Fruit fly (Drosophila melanogaster) whole organism, embryonic: ENCODE measurements around the gene CG43051.

Experiments used
- CG11456 ChIP-seq: fragments of 200-800 bp; sonication (Bioruptor generic); IDR thresholded peaks from 3 replicates; pipeline ENCODE4 v1.3.6; 2022; ENCODE audit warnings: missing biosample characterization, missing genetic modification characterization
- CG12236 ChIP-seq: fragments of 200-800 bp; sonication (Bioruptor generic); optimal IDR thresholded peaks from 2 replicates; lab custom pipeline; 2016; ENCODE audit warnings: missing biosample characterization, missing genetic modification characterization
- CG13296 ChIP-seq: fragments of 200-800 bp; sonication (Bioruptor generic); optimal IDR thresholded peaks from 3 replicates; lab custom pipeline; 2018; ENCODE audit warnings: missing biosample characterization, mild to moderate bottlenecking, missing genetic modification characterization
- CG14014 ChIP-seq: fragments of 200-800 bp; sonication (Bioruptor generic); IDR thresholded peaks from 2 replicates; pipeline ENCODE4 v1.3.6; 2022; ENCODE audit warnings: missing biosample characterization, missing genetic modification characterization
- CG17612 ChIP-seq: fragments of 200-800 bp; sonication (Bioruptor generic); IDR thresholded peaks from 2 replicates; pipeline ENCODE4 v1.3.6; 2022; ENCODE audit warnings: missing biosample characterization, missing genetic modification characterization
- CG1792 ChIP-seq: fragments of 200-800 bp; sonication (Bioruptor generic); optimal IDR thresholded peaks from 2 replicates; lab custom pipeline; 2016; ENCODE audit warnings: missing biosample characterization, missing genetic modification characterization
- CG30431 ChIP-seq: fragments of 200-800 bp; sonication (Bioruptor generic); optimal IDR thresholded peaks from 2 replicates; lab custom pipeline; 2017; ENCODE audit warnings: missing biosample characterization, missing genetic modification characterization
- CG3281 ChIP-seq: fragments of 200-800 bp; sonication (Bioruptor generic); optimal IDR thresholded peaks from 3 replicates; lab custom pipeline; 2017; ENCODE audit warnings: missing biosample characterization, mild to moderate bottlenecking, missing genetic modification characterization
- CG4730 ChIP-seq: fragments of 200-800 bp; sonication (Bioruptor generic); IDR thresholded peaks from 2 replicates; pipeline ENCODE4 v1.3.6; 2022; ENCODE audit warnings: missing biosample characterization, missing genetic modification characterization
- CG6765 ChIP-seq: fragments of 200-800 bp; sonication (Bioruptor generic); optimal IDR thresholded peaks from 3 replicates; lab custom pipeline; 2017; ENCODE audit warnings: missing biosample characterization, mild to moderate bottlenecking, missing genetic modification characterization
- CoRest ChIP-seq: fragments of 200-800 bp; sonication (Bioruptor generic); optimal IDR thresholded peaks from 3 replicates; lab custom pipeline; 2018; ENCODE audit warnings: missing biosample characterization, mild to moderate bottlenecking, missing genetic modification characterization, moderate library complexity
- CrebB ChIP-seq: fragments of 200-800 bp; sonication (Bioruptor generic); optimal IDR thresholded peaks from 3 replicates; lab custom pipeline; 2018; ENCODE audit warnings: missing biosample characterization, mild to moderate bottlenecking, missing genetic modification characterization
- Dip2 ChIP-seq: fragments of 200-800 bp; sonication (Bioruptor generic); IDR thresholded peaks from 2 replicates; pipeline ENCODE4 v1.3.6; 2022; ENCODE audit warnings: missing biosample characterization, missing genetic modification characterization
- HLH4C ChIP-seq: fragments of 200-800 bp; sonication (Bioruptor generic); IDR thresholded peaks from 3 replicates; pipeline ENCODE4 v1.3.6; 2022; ENCODE audit warnings: missing biosample characterization, missing genetic modification characterization; ENCODE audit not compliant: partially characterized antibody
- HLH54F ChIP-seq: fragments of 200-800 bp; sonication (Bioruptor generic); optimal IDR thresholded peaks from 3 replicates; lab custom pipeline; 2016; ENCODE audit warnings: missing biosample characterization, missing genetic modification characterization
- Hmx ChIP-seq: fragments of 200-800 bp; sonication (Bioruptor generic); optimal IDR thresholded peaks from 2 replicates; lab custom pipeline; 2016; ENCODE audit warnings: missing biosample characterization, missing genetic modification characterization
- Hr3 ChIP-seq: fragments of 200-800 bp; sonication (Bioruptor generic); optimal IDR thresholded peaks from 3 replicates; lab custom pipeline; 2016; ENCODE audit warnings: missing biosample characterization, missing genetic modification characterization
- Hr39 ChIP-seq: fragments of >200 bp; optimal IDR thresholded peaks from 2 replicates; lab custom pipeline; 2017
- Hr51 ChIP-seq, 2 experiments: fragments of 200-800 bp; sonication (Bioruptor generic); optimal IDR thresholded peaks; 2 replicates in 1 of 2; 3 replicates in 1 of 2; lab custom pipeline; 2016 to 2018; ENCODE audit warnings: missing biosample characterization in 2 of 2, missing genetic modification characterization in 2 of 2, mild to moderate bottlenecking in 1 of 2, moderate library complexity in 1 of 2
- Mrtf ChIP-seq: fragments of 200-800 bp; sonication (Bioruptor generic); IDR thresholded peaks from 3 replicates; pipeline ENCODE4 v1.3.6; 2022; ENCODE audit warnings: missing biosample characterization, missing genetic modification characterization
- NK7.1 ChIP-seq: fragments of 200-800 bp; sonication (Bioruptor generic); optimal IDR thresholded peaks from 3 replicates; lab custom pipeline; 2016; ENCODE audit warnings: missing biosample characterization, missing genetic modification characterization
- Nf-YC ChIP-seq: fragments of 200-800 bp; optimal IDR thresholded peaks from 3 replicates; lab custom pipeline; 2019; ENCODE audit warnings: missing biosample characterization, mild to moderate bottlenecking, missing genetic modification characterization, moderate library complexity
- Oaz ChIP-seq: fragments of 200-800 bp; sonication (Bioruptor generic); IDR thresholded peaks from 2 replicates; pipeline ENCODE4 v1.3.6; 2022; ENCODE audit warnings: missing biosample characterization, missing genetic modification characterization
- Oli ChIP-seq: fragments of 200-800 bp; sonication (Bioruptor generic); optimal IDR thresholded peaks from 2 replicates; lab custom pipeline; 2018; ENCODE audit warnings: missing biosample characterization, mild to moderate bottlenecking, missing genetic modification characterization, moderate library complexity
- Ravus ChIP-seq: fragments of 200-800 bp; sonication (Bioruptor generic); IDR thresholded peaks from 2 replicates; pipeline ENCODE4 v1.3.6; 2022; ENCODE audit warnings: missing biosample characterization, missing genetic modification characterization
- Rfx ChIP-seq: fragments of 200-800 bp; sonication (Bioruptor generic); IDR thresholded peaks from 2 replicates; pipeline ENCODE4 v1.3.6; 2022; ENCODE audit warnings: missing biosample characterization, missing genetic modification characterization
- Xrp1 ChIP-seq: fragments of 200-800 bp; sonication (Bioruptor generic); IDR thresholded peaks from 2 replicates; pipeline ENCODE4 v1.3.6; 2022; ENCODE audit warnings: missing biosample characterization, missing genetic modification characterization
- YL-1 ChIP-seq: fragments of 200-800 bp; sonication (Bioruptor generic); optimal IDR thresholded peaks from 3 replicates; lab custom pipeline; 2017; ENCODE audit warnings: missing biosample characterization, mild to moderate bottlenecking, missing genetic modification characterization
- bcd ChIP-seq: fragments of 200-800 bp; sonication (Bioruptor generic); optimal IDR thresholded peaks from 2 replicates; lab custom pipeline; 2017; ENCODE audit warnings: missing biosample characterization, mild to moderate bottlenecking, missing genetic modification characterization
- bowl ChIP-seq: fragments of 200-800 bp; sonication (Bioruptor generic); IDR thresholded peaks from 2 replicates; pipeline ENCODE4 v1.3.6; 2022; ENCODE audit warnings: missing biosample characterization, missing genetic modification characterization
- br ChIP-seq: fragments of >200 bp; optimal IDR thresholded peaks from 2 replicates; lab custom pipeline; 2017
- bsh ChIP-seq, 2 experiments: fragments of 200-800 bp; sonication (Bioruptor generic); optimal IDR thresholded peaks; 2 replicates each; lab custom pipeline; 2017 to 2018; ENCODE audit warnings: mild to moderate bottlenecking in 2 of 2, missing biosample characterization in 2 of 2, missing genetic modification characterization in 2 of 2, moderate library complexity in 1 of 2
- cato ChIP-seq: fragments of 200-800 bp; sonication (Bioruptor generic); optimal IDR thresholded peaks from 2 replicates; lab custom pipeline; 2016; ENCODE audit warnings: missing biosample characterization, missing genetic modification characterization, borderline replicate concordance
- chif ChIP-seq, 2 experiments: fragments of 200-800 bp; sonication (Bioruptor generic); optimal IDR thresholded peaks; 3 replicates each; lab custom pipeline; 2016; ENCODE audit warnings: missing biosample characterization in 2 of 2, missing genetic modification characterization in 2 of 2
- corto ChIP-seq: fragments of 200-800 bp; sonication (Bioruptor generic); optimal IDR thresholded peaks from 2 replicates; lab custom pipeline; 2016; ENCODE audit warnings: missing biosample characterization, mild to moderate bottlenecking, missing genetic modification characterization, moderate library complexity
- crol ChIP-seq: fragments of 200-800 bp; sonication (Bioruptor generic); IDR thresholded peaks from 2 replicates; pipeline ENCODE4 v1.3.6; 2022; ENCODE audit warnings: missing biosample characterization, missing genetic modification characterization
- fd64A ChIP-seq: fragments of 200-800 bp; sonication (Bioruptor generic); optimal IDR thresholded peaks from 3 replicates; lab custom pipeline; 2018; ENCODE audit warnings: missing biosample characterization, mild to moderate bottlenecking, missing genetic modification characterization
- gcm ChIP-seq: fragments of 200-800 bp; sonication (Bioruptor generic); optimal IDR thresholded peaks from 2 replicates; lab custom pipeline; 2019; ENCODE audit warnings: missing biosample characterization, mild to moderate bottlenecking, missing genetic modification characterization, moderate library complexity
- gcm2 ChIP-seq: fragments of 200-800 bp; sonication (Bioruptor generic); optimal IDR thresholded peaks from 2 replicates; lab custom pipeline; 2016; ENCODE audit warnings: missing biosample characterization, missing genetic modification characterization
- ken ChIP-seq: fragments of 200-800 bp; sonication (Bioruptor generic); IDR thresholded peaks from 3 replicates; pipeline ENCODE4 v1.3.6; 2022; ENCODE audit warnings: missing biosample characterization, missing genetic modification characterization
- lbe ChIP-seq: fragments of 200-800 bp; sonication (Bioruptor generic); optimal IDR thresholded peaks from 2 replicates; lab custom pipeline; 2016; ENCODE audit warnings: missing biosample characterization, mild to moderate bottlenecking, missing genetic modification characterization
- pros ChIP-seq: fragments of 200-800 bp; sonication (Bioruptor generic); optimal IDR thresholded peaks from 3 replicates; lab custom pipeline; 2019; ENCODE audit warnings: missing biosample characterization, mild to moderate bottlenecking, missing genetic modification characterization, moderate library complexity
- ro ChIP-seq: fragments of 200-800 bp; sonication (Bioruptor generic); IDR thresholded peaks from 2 replicates; pipeline ENCODE4 v1.3.6; 2022; ENCODE audit warnings: missing biosample characterization, missing genetic modification characterization
- sd ChIP-seq: fragments of 200-800 bp; sonication (Bioruptor generic); optimal IDR thresholded peaks from 3 replicates; lab custom pipeline; 2018; ENCODE audit warnings: missing biosample characterization, mild to moderate bottlenecking, missing genetic modification characterization, moderate library complexity
- sim ChIP-seq: fragments of 200-800 bp; sonication (Bioruptor generic); IDR thresholded peaks from 2 replicates; pipeline ENCODE4 v1.3.6; 2022; ENCODE audit warnings: missing biosample characterization, missing genetic modification characterization
- slbo ChIP-seq: fragments of 200-800 bp; sonication (Bioruptor generic); IDR thresholded peaks from 2 replicates; pipeline ENCODE4 v1.3.6; 2022; ENCODE audit warnings: missing biosample characterization, missing genetic modification characterization
- slou ChIP-seq: fragments of 200-800 bp; sonication (Bioruptor generic); optimal IDR thresholded peaks from 3 replicates; lab custom pipeline; 2016; ENCODE audit warnings: missing biosample characterization, missing genetic modification characterization
- so ChIP-seq: fragments of 200-800 bp; sonication (Bioruptor generic); IDR thresholded peaks from 3 replicates; pipeline ENCODE4 v1.3.6; 2022; ENCODE audit warnings: missing biosample characterization, missing genetic modification characterization
- sr ChIP-seq: fragments of 200-800 bp; sonication (Bioruptor generic); IDR thresholded peaks from 3 replicates; pipeline ENCODE4 v1.3.6; 2022; ENCODE audit warnings: missing biosample characterization, missing genetic modification characterization
- tap ChIP-seq: fragments of 200-800 bp; optimal IDR thresholded peaks from 3 replicates; lab custom pipeline; 2019; ENCODE audit warnings: missing biosample characterization, mild to moderate bottlenecking, missing genetic modification characterization, moderate library complexity
- vnd ChIP-seq: fragments of 200-800 bp; sonication (Bioruptor generic); IDR thresholded peaks from 3 replicates; pipeline ENCODE4 v1.3.6; 2022; ENCODE audit warnings: missing biosample characterization, missing genetic modification characterization; ENCODE audit not compliant: partially characterized antibody
- wor ChIP-seq: fragments of 200-800 bp; sonication (Bioruptor generic); IDR thresholded peaks from 2 replicates; pipeline ENCODE4 v1.3.6; 2022; ENCODE audit warnings: missing biosample characterization, missing genetic modification characterization
- zfh2 ChIP-seq: fragments of 200-800 bp; sonication (Bioruptor generic); optimal IDR thresholded peaks from 2 replicates; lab custom pipeline; 2016; ENCODE audit warnings: missing biosample characterization, missing genetic modification characterization

Gene CG43051

dm6 chr2L:12509458-12509857 lies 1.7 kb downstream of the CG43051 start (continued):
- TF ChIP-seq cato (GFP tag; lab: Kevin White, UChicago) (no peak), gcm (GFP tag; lab: Kevin White, UChicago) (no peak), YL-1 (GFP tag; lab: Kevin White, UChicago) (no peak), Hr39 (no peak), CG17612 (GFP tag; lab: Robert Waterston, UW) (no peak), vnd (no peak), NK7.1 (no peak), CG30431 (no peak), sr (GFP tag; lab: Robert Waterston, UW) (peak; percentile 15; the same call in 1 of the 3 replicates), Xrp1 (peak; percentile 26; the same call in 1 of the 2 replicates), Hr51 (GFP tag; optimal IDR thresholded peaks at IDR 0.05; lab: Kevin White, UChicago) (no peak), sd (tag; lab: Kevin White, UChicago) (no peak), Hmx (GFP tag; lab: Kevin White, UChicago) (no peak), br (lab: Kevin White, UChicago) (no peak), slou (GFP tag; lab: Kevin White, UChicago) (no peak), sim (GFP tag; lab: Robert Waterston, UW) (no peak), bsh (GFP tag; optimal IDR thresholded peaks at IDR 0.05; lab: Kevin White, UChicago) (peak in 1 of 2 experiments; percentile 27), ro (GFP tag; lab: Robert Waterston, UW) (no peak), HLH54F (GFP tag; lab: Kevin White, UChicago) (no peak), CoRest (tag; lab: Kevin White, UChicago) (no peak), CrebB (tag; lab: Kevin White, UChicago) (no peak), CG4730 (GFP tag; lab: Robert Waterston, UW) (no peak), pros (GFP tag; lab: Kevin White, UChicago) (no peak), CG1792 (GFP tag; lab: Kevin White, UChicago) (no peak), Hr3 (GFP tag; lab: Kevin White, UChicago) (no peak), chif (GFP tag; optimal IDR thresholded peaks at IDR 0.05; lab: Kevin White, UChicago) (no peak), so (peak; percentile 21; the same call in 1 of the 3 replicates), CG6765 (GFP tag; lab: Kevin White, UChicago) (no peak), CG13296 (GFP tag; lab: Kevin White, UChicago) (no peak), CG11456 (GFP tag; lab: Robert Waterston, UW) (no peak), Dip2 (no peak), CG14014 (peak; percentile 22; the same call in 1 of the 2 replicates), CG3281 (GFP tag; lab: Kevin White, UChicago) (no peak), CG12236 (GFP tag; lab: Kevin White, UChicago) (no peak), Nf-YC (tag; lab: Kevin White, UChicago) (no peak), ken (no peak), HLH4C (GFP tag; lab: Robert Waterston, UW) (no peak), Rfx (GFP tag; lab: Robert Waterston, UW) (no peak), Oli (tag; lab: Kevin White, UChicago) (no peak), tap (tag; lab: Kevin White, UChicago) (no peak), Mrtf (GFP tag; lab: Robert Waterston, UW) (no peak), gcm2 (GFP tag; lab: Kevin White, UChicago) (no peak), bowl (GFP tag; lab: Robert Waterston, UW) (no peak), slbo (GFP tag; lab: Robert Waterston, UW) (no peak), wor (GFP tag; lab: Robert Waterston, UW) (no peak), lbe (no peak), Ravus (GFP tag; lab: Robert Waterston, UW) (no peak), Oaz (GFP tag; lab: Robert Waterston, UW) (no peak), crol (no peak), zfh2 (no peak), corto (GFP tag; lab: Kevin White, UChicago) (no peak), bcd (GFP tag; lab: Kevin White, UChicago) (no peak), fd64A (GFP tag; lab: Kevin White, UChicago) (peak; percentile 3)
